Worm (Caenorhabditis elegans) whole organism, L4 larva: ENCODE results near the gene trpp-1.
A peak's percentile ranks its signal among the peaks of the same experiment; 100 is the strongest.

Source experiments
- F37D6.2 ChIP-seq: sonication (generic microtip); optimal IDR thresholded peaks from 2 replicates; lab custom pipeline; 2016; ENCODE audit warnings: mild to moderate bottlenecking, missing genetic modification characterization, missing compliant biosample characterization
- R02D3.7 ChIP-seq: fragments of 150-350 bp; sonication (generic microtip); optimal IDR thresholded peaks from 3 replicates; lab custom pipeline; 2014; ENCODE audit warnings: missing biosample characterization, missing genetic modification characterization
- Y75B8A.6 ChIP-seq: fragments of 200-800 bp; sonication (Bioruptor generic); IDR thresholded peaks from 2 replicates; pipeline ENCODE4 v1.3.6; 2022; ENCODE audit warnings: missing genetic modification reagents, missing genetic modification characterization, missing compliant biosample characterization
- ZK546.5 ChIP-seq, 2 experiments: sonication (generic microtip); optimal IDR thresholded peaks; 2 replicates each; lab custom pipeline; 2017; ENCODE audit warnings: missing biosample characterization in 2 of 2, missing genetic modification characterization in 2 of 2
- aha-1 ChIP-seq: fragments of 150-350 bp; peaks from one replicate; lab custom pipeline; 2014; ENCODE audit warnings: missing biosample characterization, missing genetic modification characterization
- aly-2 ChIP-seq: sonication (generic microtip); optimal IDR thresholded peaks from 2 replicates; lab custom pipeline; 2018; ENCODE audit warnings: missing biosample characterization, missing genetic modification characterization
- attf-4 ChIP-seq: sonication (generic microtip); optimal IDR thresholded peaks from 3 replicates; lab custom pipeline; 2017; ENCODE audit warnings: missing biosample characterization, missing genetic modification characterization
- ceh-20 ChIP-seq: fragments of 200-800 bp; sonication (Bioruptor generic); IDR thresholded peaks from 2 replicates; pipeline ENCODE4 v1.3.6; 2022; ENCODE audit warnings: missing genetic modification reagents, missing genetic modification characterization, missing compliant biosample characterization
- ceh-62 ChIP-seq: sonication (generic microtip); optimal IDR thresholded peaks from 2 replicates; lab custom pipeline; 2017; ENCODE audit warnings: missing biosample characterization, missing genetic modification characterization
- ces-1 ChIP-seq: fragments of 150-350 bp; sonication (generic microtip); optimal IDR thresholded peaks from 4 replicates; lab custom pipeline; 2014; ENCODE audit warnings: missing biosample characterization, missing genetic modification reagents, missing genetic modification characterization
- daf-12 ChIP-seq: fragments of 150-350 bp; optimal IDR thresholded peaks from 2 replicates; lab custom pipeline; 2014; ENCODE audit warnings: missing biosample characterization, missing genetic modification reagents, missing genetic modification characterization
- daf-16 ChIP-seq, 3 experiments: sonication (generic microtip); optimal IDR thresholded peaks; 2 replicates each; lab custom pipeline; 2016 to 2017; ENCODE audit warnings: missing genetic modification characterization in 3 of 3, missing genetic modification reagents in 3 of 3, mild to moderate bottlenecking in 2 of 3, missing compliant biosample characterization in 2 of 3, missing biosample characterization in 1 of 3, moderate library complexity in 1 of 3
- daf-19 ChIP-seq: fragments of 200-800 bp; sonication (Bioruptor generic); conservative IDR thresholded peaks from 2 replicates; pipeline ENCODE4 v1.3.6; 2022; ENCODE audit warnings: missing genetic modification characterization, missing compliant biosample characterization
- dmd-9 ChIP-seq: fragments of 200-800 bp; sonication (Bioruptor generic); IDR thresholded peaks from 2 replicates; pipeline ENCODE4 v1.3.6; 2022; ENCODE audit warnings: missing genetic modification reagents, missing genetic modification characterization, missing compliant biosample characterization
- dpl-1 ChIP-seq: fragments of 150-350 bp; optimal IDR thresholded peaks from 2 replicates; lab custom pipeline; 2014; ENCODE audit warnings: missing biosample characterization, missing genetic modification reagents, missing genetic modification characterization
- egl-43 ChIP-seq: fragments of 200-800 bp; sonication (Bioruptor generic); IDR thresholded peaks from 2 replicates; pipeline ENCODE4 v1.3.6; 2022; ENCODE audit warnings: missing genetic modification reagents, missing genetic modification characterization, missing compliant biosample characterization
- fkh-10 ChIP-seq: fragments of 150-350 bp; optimal IDR thresholded peaks from 2 replicates; lab custom pipeline; 2014; ENCODE audit warnings: missing biosample characterization, missing genetic modification reagents, missing genetic modification characterization
- hif-1 ChIP-seq, 2 experiments: sonication (generic microtip); optimal IDR thresholded peaks; 2 replicates each; lab custom pipeline; 2016 to 2017; ENCODE audit warnings: missing compliant biosample characterization in 2 of 2, missing genetic modification characterization in 2 of 2, missing genetic modification reagents in 2 of 2, missing genotype in 2 of 2, mild to moderate bottlenecking in 1 of 2
- lin-1 ChIP-seq: fragments of 200-800 bp; sonication (Bioruptor generic); IDR thresholded peaks from 2 replicates; pipeline ENCODE4 v1.3.6; 2022; ENCODE audit warnings: missing genetic modification reagents, missing genetic modification characterization, missing compliant biosample characterization
- lin-13 ChIP-seq: fragments of 150-350 bp; optimal IDR thresholded peaks from 2 replicates; lab custom pipeline; 2014; ENCODE audit warnings: missing biosample characterization, missing genetic modification reagents, missing genetic modification characterization
- lir-3 ChIP-seq: sonication (generic microtip); optimal IDR thresholded peaks from 2 replicates; lab custom pipeline; 2016; ENCODE audit warnings: mild to moderate bottlenecking, missing genetic modification characterization, missing compliant biosample characterization
- mdt-29 ChIP-seq: fragments of 200-800 bp; sonication (Bioruptor generic); IDR thresholded peaks from 2 replicates; pipeline ENCODE4 v1.3.6; 2022; ENCODE audit warnings: missing genetic modification reagents, missing genetic modification characterization, missing compliant biosample characterization
- mep-1 ChIP-seq: fragments of 150-350 bp; sonication (generic microtip); optimal IDR thresholded peaks from 3 replicates; lab custom pipeline; 2014; ENCODE audit warnings: missing biosample characterization, missing genetic modification characterization
- mes-2 ChIP-seq: sonication (generic microtip); optimal IDR thresholded peaks from 2 replicates; lab custom pipeline; 2016; ENCODE audit warnings: missing genotype, mild to moderate bottlenecking, missing genetic modification characterization, missing compliant biosample characterization; ENCODE audit not compliant: poor library complexity, severe bottlenecking
- nhr-10 ChIP-seq: fragments of 150-350 bp; optimal IDR thresholded peaks from 2 replicates; lab custom pipeline; 2014; ENCODE audit warnings: missing biosample characterization, missing genetic modification characterization
- nhr-111 ChIP-seq: fragments of 200-800 bp; sonication (Bioruptor generic); optimal IDR thresholded peaks from 2 replicates; lab custom pipeline; 2018; ENCODE audit warnings: mild to moderate bottlenecking, missing genetic modification characterization, missing compliant biosample characterization
- nhr-41 ChIP-seq: fragments of 200-800 bp; sonication (Bioruptor generic); IDR thresholded peaks from 2 replicates; pipeline ENCODE4 v1.3.6; 2022; ENCODE audit warnings: missing genetic modification reagents, missing genetic modification characterization, missing compliant biosample characterization
- nhr-48 ChIP-seq: sonication (generic microtip); optimal IDR thresholded peaks from 2 replicates; lab custom pipeline; 2016; ENCODE audit warnings: mild to moderate bottlenecking, missing genetic modification characterization, missing compliant biosample characterization
- pqm-1 ChIP-seq: sonication (generic microtip); optimal IDR thresholded peaks from 2 replicates; lab custom pipeline; 2017; ENCODE audit warnings: missing biosample characterization, missing genetic modification characterization
- saeg-2 ChIP-seq: fragments of 200-800 bp; sonication (Bioruptor generic); IDR thresholded peaks from 2 replicates; pipeline ENCODE4 v1.3.6; 2022; ENCODE audit warnings: missing genetic modification reagents, missing genetic modification characterization, missing compliant biosample characterization
- sdz-12 ChIP-seq: fragments of 200-800 bp; sonication (Bioruptor generic); optimal IDR thresholded peaks from 2 replicates; lab custom pipeline; 2018; ENCODE audit warnings: mild to moderate bottlenecking, missing genetic modification characterization, missing compliant biosample characterization
- skn-1 ChIP-seq: fragments of 150-350 bp; optimal IDR thresholded peaks from 2 replicates; lab custom pipeline; 2014; ENCODE audit warnings: missing biosample characterization, missing genetic modification characterization
- spr-1 ChIP-seq: sonication (generic microtip); optimal IDR thresholded peaks from 2 replicates; lab custom pipeline; 2016; ENCODE audit warnings: mild to moderate bottlenecking, missing genetic modification characterization, missing compliant biosample characterization
- tra-1 ChIP-seq: fragments of 200-800 bp; sonication (Bioruptor generic); IDR thresholded peaks from 2 replicates; pipeline ENCODE4 v1.3.6; 2022; ENCODE audit warnings: missing genetic modification reagents, missing genetic modification characterization, missing compliant biosample characterization
- unc-62 ChIP-seq, 3 experiments: fragments of 150-350 bp in 1 of 3; sonication (generic microtip); optimal IDR thresholded peaks in 2 of 3; peaks in 1 of 3; 1 replicate in 1 of 3; 2 replicates in 2 of 3; lab custom pipeline; 2014 to 2017; ENCODE audit warnings: missing biosample characterization in 3 of 3, missing genetic modification characterization in 3 of 3, missing genetic modification reagents in 3 of 3, missing genotype in 1 of 3

trpp-1 gene

ce11 chrV:216847-217246 is 15.4 kb downstream of the trpp-1 start, which contains the start of gene srh-78:
srh-78 (plus strand) TSS chrV:217147.
- TF ChIP-seq mep-1 (tag; lab: Kevin White, UChicago), result no peak

DNA sequence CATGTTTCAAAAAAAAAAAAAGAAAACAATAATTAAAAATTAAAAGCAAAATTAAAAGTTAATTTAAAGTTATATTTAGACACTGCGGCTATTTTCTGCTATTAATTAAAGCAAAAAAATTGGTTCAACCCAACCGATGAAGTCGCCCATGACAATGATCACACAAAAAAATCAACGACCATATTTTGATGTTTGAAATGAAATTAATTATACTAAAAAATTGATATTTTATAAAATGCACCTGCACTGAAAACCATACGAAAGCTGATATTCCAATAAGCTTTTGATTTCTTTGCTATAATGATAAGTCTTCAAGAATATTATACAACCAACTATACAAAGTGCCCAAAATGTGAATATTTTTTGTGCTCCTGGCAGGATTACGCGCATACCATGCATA is 18.2 kb downstream of the trpp-1 start, which contains the start of gene srh-80:
TSS of gene srh-80 (plus strand) at position 301 of the 400 bp plus-strand sequence.
- TF ChIP-seq unc-62 (GFP tag; optimal IDR thresholded peaks at IDR 0.05 in 1 of 2; lab: Kevin White, UChicago) (peak in 1 of 2 experiments; percentile 9), unc-62 (tag; optimal IDR thresholded peaks at IDR 0.05; lab: Kevin White, UChicago) (no peak), pqm-1 (tag; lab: Kevin White, UChicago) (no peak)

DNA sequence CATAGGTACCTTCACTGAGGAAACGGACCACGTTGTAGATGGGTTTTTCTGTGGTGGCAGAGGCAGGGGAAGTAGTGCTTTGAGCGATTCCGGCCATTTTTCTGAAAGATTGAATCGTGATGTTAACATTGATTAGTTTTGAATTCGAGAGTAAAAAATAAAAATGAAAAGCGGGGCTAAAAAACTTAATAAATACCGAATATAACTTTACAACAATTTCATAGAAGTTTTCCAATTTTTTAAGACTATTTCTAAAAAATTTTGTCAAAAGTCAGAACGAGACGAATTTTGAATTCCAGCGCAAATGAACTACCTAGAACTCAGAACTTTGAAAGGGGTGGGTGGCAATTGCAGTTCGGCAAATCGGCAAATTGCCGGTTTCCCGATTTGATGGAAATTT is 33.2 kb downstream of the trpp-1 start, which contains the start of gene kin-33:
TSS of gene kin-33 (minus strand) at position 101 of the 400 bp plus-strand sequence.
- no peak for TF ChIP-seq attf-4 (tag; lab: Kevin White, UChicago)
- TF ChIP-seq ceh-62 (tag; lab: Kevin White, UChicago), result no peak
- no peak for TF ChIP-seq nhr-48
- TF ChIP-seq lin-13, result no peak
- TF ChIP-seq skn-1, result no peak
- TF ChIP-seq sdz-12, result no peak
- TF ChIP-seq nhr-111 (GFP tag; lab: Kevin White, UChicago), result no peak
- TF ChIP-seq dpl-1 (GFP tag; lab: Kevin White, UChicago), result no peak
- TF ChIP-seq hif-1 (tag; optimal IDR thresholded peaks at IDR 0.05; lab: Kevin White, UChicago), result no peak
- no peak for TF ChIP-seq egl-43 (GFP tag; lab: Robert Waterston, UW)
- no peak for TF ChIP-seq daf-12
- no peak for TF ChIP-seq lin-1
- no peak for TF ChIP-seq ces-1 (GFP tag; lab: Kevin White, UChicago)
- TF ChIP-seq nhr-41, result no peak
- TF ChIP-seq daf-16 (GFP tag; optimal IDR thresholded peaks at IDR 0.05; lab: Kevin White, UChicago), result no peak
- TF ChIP-seq daf-16 (tag; optimal IDR thresholded peaks at IDR 0.05; lab: Kevin White, UChicago), result no peak
- no peak for TF ChIP-seq daf-19 (GFP tag; lab: Robert Waterston, UW)
- no peak for TF ChIP-seq lir-3 (tag; lab: Kevin White, UChicago)

ce11 chrV:237012-237411 is 35.6 kb downstream of the trpp-1 start:
- TF ChIP-seq egl-43 (GFP tag; lab: Robert Waterston, UW) (no peak), aha-1 (peak; percentile 90)

DNA sequence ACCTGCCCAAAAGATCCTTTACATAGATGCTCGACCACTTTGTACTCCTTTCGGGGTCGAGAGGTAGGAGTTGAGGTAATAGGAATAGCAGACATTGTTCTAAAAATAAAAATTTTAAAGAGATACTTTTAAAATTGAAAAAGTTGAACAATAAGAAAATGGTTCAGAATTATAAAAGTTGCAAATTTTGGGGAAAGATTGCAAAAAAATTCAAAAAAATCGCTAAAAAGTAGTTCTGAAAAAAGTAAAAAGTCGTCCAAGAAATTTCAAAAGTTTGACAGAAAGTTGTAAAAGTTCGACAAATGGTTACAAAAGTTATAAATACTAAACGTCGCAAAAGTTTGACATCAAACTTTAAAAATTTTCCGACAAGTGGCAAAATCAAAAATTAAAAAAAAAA is 36.7 kb downstream of the trpp-1 start, which contains the start of gene R02C2.1:
TSS of gene R02C2.1 (minus strand) at position 101 of the 400 bp plus-strand sequence.
- TF ChIP-seq mdt-29 (GFP tag; lab: Robert Waterston, UW) (no peak), ZK546.5 (tag; optimal IDR thresholded peaks at IDR 0.05; lab: Kevin White, UChicago) (no peak), R02D3.7 (tag; lab: Kevin White, UChicago) (no peak), daf-19 (GFP tag; lab: Robert Waterston, UW) (no peak), dmd-9 (GFP tag; lab: Robert Waterston, UW) (no peak), mes-2 (tag; lab: Kevin White, UChicago) (no peak), F37D6.2 (no peak)
- TF ChIP-seq, all 104 proteins: peak for 0

ce11 chrV:240287-240686 is 38.9 kb downstream of the trpp-1 start, which contains the start of gene txt-2:
txt-2 (minus strand) TSS chrV:240500.
- no peak for TF ChIP-seq tra-1 (GFP tag; lab: Robert Waterston, UW)
- no peak for TF ChIP-seq aly-2
- no peak for TF ChIP-seq Y75B8A.6 (GFP tag; lab: Robert Waterston, UW)
- TF ChIP-seq R02D3.7 (tag; lab: Kevin White, UChicago), result no peak
- TF ChIP-seq spr-1, result no peak
- TF ChIP-seq lin-1, result no peak
- TF ChIP-seq fkh-10 (GFP tag; lab: Kevin White, UChicago), result no peak
- TF ChIP-seq nhr-10, result no peak
- no peak for TF ChIP-seq saeg-2 (GFP tag; lab: Robert Waterston, UW)
- TF ChIP-seq ceh-20, result no peak
